Worm (Caenorhabditis elegans): ENCODE measurements around the gene T04G9.7.

DNA sequence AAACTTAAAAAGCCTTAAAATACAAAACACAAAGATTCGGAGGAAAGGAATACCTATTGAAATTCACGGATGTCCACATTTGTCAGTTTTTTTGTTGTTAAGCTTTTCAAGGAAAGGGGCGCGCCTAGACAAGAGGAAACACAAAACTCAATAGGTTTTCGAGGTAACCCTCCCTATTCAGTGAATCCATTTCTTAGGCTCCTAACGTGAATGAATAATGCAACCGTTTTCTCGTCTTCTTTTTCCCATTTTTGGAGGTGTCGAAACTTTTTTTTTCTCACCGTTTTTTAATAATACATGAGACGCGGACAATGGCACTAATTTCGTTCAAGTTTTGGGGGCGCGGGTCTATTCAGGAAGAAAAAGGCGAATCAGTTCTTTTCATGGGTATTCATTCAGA lies 33.6 kb upstream of the T04G9.7 start:
- TF ChIP-seq tlf-1 (GFP tag; optimal IDR thresholded peaks at IDR 0.05), result no peak
- no peak for TF ChIP-seq pha-4 (tag; optimal IDR thresholded peaks at IDR 0.05)
- no peak for TF ChIP-seq lin-40 (tag; optimal IDR thresholded peaks at IDR 0.05)
- TF ChIP-seq dox-1 (GFP tag; IDR thresholded peaks at IDR 0.05), result no peak
- no peak for TF ChIP-seq ceh-100 (GFP tag; IDR thresholded peaks at IDR 0.05)
- no peak for TF ChIP-seq ekl-4 (GFP tag; IDR thresholded peaks at IDR 0.05)
- TF ChIP-seq dpl-1 (GFP tag; optimal IDR thresholded peaks at IDR 0.05), result no peak
- no peak for TF ChIP-seq Y79H2A.3 (GFP tag; conservative IDR thresholded peaks at IDR 0.05)
- TF ChIP-seq Y67H2A.10 (GFP tag; conservative IDR thresholded peaks at IDR 0.05), result no peak
- no peak for TF ChIP-seq nfya-1 (tag; optimal IDR thresholded peaks at IDR 0.05; ENCODE audit: borderline replicate concordance, insufficient read depth)
- TF ChIP-seq mes-4 (tag; optimal IDR thresholded peaks at IDR 0.05), result no peak
- no peak for TF ChIP-seq akir-1 (GFP tag; optimal IDR thresholded peaks at IDR 0.05)
- no peak for TF ChIP-seq nhr-90 (tag; optimal IDR thresholded peaks at IDR 0.05)
- TF ChIP-seq ama-1 (optimal IDR thresholded peaks at IDR 0.05), result no peak
- no peak for TF ChIP-seq ama-1 (GFP tag; optimal IDR thresholded peaks at IDR 0.05)
